Fruit fly (Drosophila melanogaster) whole organism, embryonic: Measurements from ENCODE around the gene CG31268.

Experiments
- Atf6 ChIP-seq: fragments of 200-800 bp; sonication (Bioruptor generic); IDR thresholded peaks from 2 replicates; pipeline ENCODE4 v1.3.6; 2022; ENCODE audit warnings: missing biosample characterization, missing genetic modification characterization
- CG10147 ChIP-seq: fragments of 200-800 bp; sonication (Bioruptor generic); optimal IDR thresholded peaks from 2 replicates; lab custom pipeline; 2019; ENCODE audit warnings: missing biosample characterization, mild to moderate bottlenecking, missing genetic modification characterization, moderate library complexity
- CG10543 ChIP-seq: fragments of 200-800 bp; sonication (Bioruptor generic); optimal IDR thresholded peaks from 3 replicates; lab custom pipeline; 2017; ENCODE audit warnings: missing biosample characterization, mild to moderate bottlenecking, missing genetic modification characterization, moderate library complexity
- CG11093 ChIP-seq: fragments of 200-800 bp; sonication (Bioruptor generic); IDR thresholded peaks from 3 replicates; pipeline ENCODE4 v1.3.6; 2022; ENCODE audit warnings: missing biosample characterization, missing genetic modification characterization
- CG11247 ChIP-seq: fragments of 200-800 bp; sonication (Bioruptor generic); IDR thresholded peaks from 2 replicates; pipeline ENCODE4 v1.3.6; 2022; ENCODE audit warnings: missing biosample characterization, missing genetic modification characterization
- CG1233 ChIP-seq: fragments of 200-800 bp; sonication (Bioruptor generic); optimal IDR thresholded peaks from 4 replicates; lab custom pipeline; 2018; ENCODE audit warnings: missing biosample characterization, mild to moderate bottlenecking, missing genetic modification characterization
- CG13123 ChIP-seq: fragments of 200-800 bp; sonication (Bioruptor generic); optimal IDR thresholded peaks from 2 replicates; lab custom pipeline; 2016; ENCODE audit warnings: missing biosample characterization, missing genetic modification characterization
- CG13296 ChIP-seq: fragments of 200-800 bp; sonication (Bioruptor generic); optimal IDR thresholded peaks from 3 replicates; lab custom pipeline; 2018; ENCODE audit warnings: missing biosample characterization, mild to moderate bottlenecking, missing genetic modification characterization
- CG13624 ChIP-seq: fragments of 200-800 bp; sonication (Bioruptor generic); optimal IDR thresholded peaks from 2 replicates; lab custom pipeline; 2016; ENCODE audit warnings: missing biosample characterization, missing genetic modification characterization
- CG14014 ChIP-seq: fragments of 200-800 bp; sonication (Bioruptor generic); IDR thresholded peaks from 2 replicates; pipeline ENCODE4 v1.3.6; 2022; ENCODE audit warnings: missing biosample characterization, missing genetic modification characterization
- CG16813 ChIP-seq: fragments of 200-800 bp; sonication (Bioruptor generic); IDR thresholded peaks from 3 replicates; pipeline ENCODE4 v1.3.6; 2022; ENCODE audit warnings: missing biosample characterization, missing genetic modification characterization; ENCODE audit not compliant: partially characterized antibody
- CG2202 ChIP-seq: fragments of 200-800 bp; sonication (Bioruptor generic); optimal IDR thresholded peaks from 2 replicates; lab custom pipeline; 2018; ENCODE audit warnings: missing biosample characterization, mild to moderate bottlenecking, missing genetic modification characterization
- CG2678 ChIP-seq: fragments of 200-800 bp; sonication (Bioruptor generic); optimal IDR thresholded peaks from 3 replicates; lab custom pipeline; 2019; ENCODE audit warnings: missing biosample characterization, mild to moderate bottlenecking, missing genetic modification characterization, moderate library complexity
- CG3726 ChIP-seq: fragments of 200-800 bp; sonication (Bioruptor generic); IDR thresholded peaks from 3 replicates; pipeline ENCODE4, ENCODE4 v1.3.6; 2022; ENCODE audit warnings: missing biosample characterization, missing genetic modification characterization
- CG3995 ChIP-seq: fragments of 200-800 bp; sonication (Bioruptor generic); optimal IDR thresholded peaks from 3 replicates; lab custom pipeline; 2016; ENCODE audit warnings: missing biosample characterization, missing genetic modification characterization
- CG6854 ChIP-seq: fragments of 200-800 bp; sonication (Bioruptor generic); optimal IDR thresholded peaks from 3 replicates; lab custom pipeline; 2017; ENCODE audit warnings: missing biosample characterization, mild to moderate bottlenecking, missing genetic modification characterization
- CG9932 ChIP-seq: fragments of 200-800 bp; sonication (Bioruptor generic); IDR thresholded peaks from 2 replicates; pipeline ENCODE4 v1.3.6; 2022; ENCODE audit warnings: missing biosample characterization, missing genetic modification characterization
- CTCF ChIP-seq: fragments of 200-800 bp; sonication (Bioruptor generic); optimal IDR thresholded peaks from 2 replicates; lab custom pipeline; 2017; ENCODE audit warnings: missing biosample characterization, mild to moderate bottlenecking, missing genetic modification characterization, moderate library complexity
- Dbx ChIP-seq: fragments of 200-800 bp; sonication (Bioruptor generic); IDR thresholded peaks from 3 replicates; pipeline ENCODE4 v1.3.6; 2022; ENCODE audit warnings: missing biosample characterization, missing genetic modification characterization
- Doc3 ChIP-seq: fragments of 200-800 bp; sonication (Bioruptor generic); IDR thresholded peaks from 3 replicates; pipeline ENCODE4 v1.3.6; 2022; ENCODE audit warnings: missing biosample characterization, missing genetic modification characterization; ENCODE audit not compliant: partially characterized antibody
- Dp ChIP-seq: fragments of 200-800 bp; sonication (Bioruptor generic); optimal IDR thresholded peaks from 2 replicates; lab custom pipeline; 2018; ENCODE audit warnings: missing biosample characterization, mild to moderate bottlenecking, missing genetic modification characterization, moderate library complexity
- E2f1 ChIP-seq: fragments of 200-800 bp; sonication (Bioruptor generic); IDR thresholded peaks from 2 replicates; pipeline ENCODE4 v1.3.6; 2022; ENCODE audit warnings: missing biosample characterization, missing genetic modification characterization
- Hmr ChIP-seq: fragments of 200-800 bp; sonication (Bioruptor generic); optimal IDR thresholded peaks from 3 replicates; lab custom pipeline; 2017; ENCODE audit warnings: mild to moderate bottlenecking, missing biosample characterization, missing genetic modification reagents, missing genetic modification characterization
- Lim3 ChIP-seq: fragments of 200-800 bp; sonication (Bioruptor generic); IDR thresholded peaks from 2 replicates; pipeline ENCODE4 v1.3.6; 2022; ENCODE audit warnings: missing biosample characterization, missing genetic modification characterization
- Lpt ChIP-seq: fragments of >200 bp; optimal IDR thresholded peaks from 2 replicates; lab custom pipeline; 2018; ENCODE audit warnings: missing biosample characterization, missing genetic modification characterization
- MTF-1 ChIP-seq: fragments of 200-800 bp; sonication (Bioruptor generic); optimal IDR thresholded peaks from 2 replicates; lab custom pipeline; 2018; ENCODE audit warnings: missing biosample characterization, mild to moderate bottlenecking, missing genetic modification characterization, borderline replicate concordance
- Max ChIP-seq: fragments of 200-800 bp; sonication (Bioruptor generic); optimal IDR thresholded peaks from 2 replicates; lab custom pipeline; 2016; ENCODE audit warnings: missing biosample characterization, mild to moderate bottlenecking, missing genetic modification characterization
- Oaz ChIP-seq: fragments of 200-800 bp; sonication (Bioruptor generic); IDR thresholded peaks from 2 replicates; pipeline ENCODE4 v1.3.6; 2022; ENCODE audit warnings: missing biosample characterization, missing genetic modification characterization
- Opbp ChIP-seq: fragments of 200-800 bp; sonication (Bioruptor generic); IDR thresholded peaks from 3 replicates; pipeline ENCODE4 v1.3.6; 2022; ENCODE audit warnings: missing biosample characterization, missing genetic modification characterization; ENCODE audit not compliant: partially characterized antibody
- Taf1 ChIP-seq: fragments of 200-800 bp; sonication (Bioruptor generic); IDR thresholded peaks from 2 replicates; pipeline ENCODE4 v1.3.6; 2022; ENCODE audit warnings: missing biosample characterization, missing genetic modification characterization
- Xrp1 ChIP-seq: fragments of 200-800 bp; sonication (Bioruptor generic); IDR thresholded peaks from 2 replicates; pipeline ENCODE4 v1.3.6; 2022; ENCODE audit warnings: missing biosample characterization, missing genetic modification characterization
- bab2 ChIP-seq: fragments of 200-800 bp; sonication (Bioruptor generic); optimal IDR thresholded peaks from 2 replicates; lab custom pipeline; 2016; ENCODE audit warnings: missing biosample characterization, missing genetic modification characterization
- bcd ChIP-seq: fragments of 200-800 bp; sonication (Bioruptor generic); optimal IDR thresholded peaks from 2 replicates; lab custom pipeline; 2017; ENCODE audit warnings: missing biosample characterization, mild to moderate bottlenecking, missing genetic modification characterization
- caup ChIP-seq: fragments of 200-800 bp; sonication (Bioruptor generic); optimal IDR thresholded peaks from 3 replicates; lab custom pipeline; 2017; ENCODE audit warnings: missing biosample characterization, mild to moderate bottlenecking, missing genetic modification characterization, moderate library complexity; ENCODE audit not compliant: severe bottlenecking
- chn ChIP-seq: fragments of 200-800 bp; sonication (Bioruptor generic); optimal IDR thresholded peaks from 2 replicates; lab custom pipeline; 2016; ENCODE audit warnings: missing biosample characterization, missing genetic modification characterization
- crp ChIP-seq, 2 experiments: fragments of 200-800 bp; sonication (Bioruptor generic); optimal IDR thresholded peaks; 2 replicates in 1 of 2; 3 replicates in 1 of 2; lab custom pipeline; 2017; ENCODE audit warnings: missing biosample characterization in 2 of 2, missing genetic modification characterization in 2 of 2, mild to moderate bottlenecking in 1 of 2, moderate library complexity in 1 of 2
- dm ChIP-seq: fragments of 200-800 bp; sonication (Bioruptor generic); optimal IDR thresholded peaks from 3 replicates; lab custom pipeline; 2016; ENCODE audit warnings: missing biosample characterization, missing genetic modification characterization
- dmrt99B ChIP-seq: fragments of 200-800 bp; sonication (Bioruptor generic); optimal IDR thresholded peaks from 2 replicates; lab custom pipeline; 2018; ENCODE audit warnings: missing biosample characterization, mild to moderate bottlenecking, missing genetic modification characterization, moderate library complexity
- dpn ChIP-seq, 2 experiments: fragments of 200-800 bp; sonication (Bioruptor generic); optimal IDR thresholded peaks; 3 replicates each; lab custom pipeline; 2016; ENCODE audit warnings: missing biosample characterization in 2 of 2, missing genetic modification characterization in 2 of 2
- eve ChIP-seq, 2 experiments: fragments of >200 bp; optimal IDR thresholded peaks; 2 replicates each; lab custom pipeline; 2017; ENCODE audit warnings: missing biosample characterization in 2 of 2, missing genetic modification characterization in 2 of 2
- fd64A ChIP-seq: fragments of 200-800 bp; sonication (Bioruptor generic); optimal IDR thresholded peaks from 3 replicates; lab custom pipeline; 2018; ENCODE audit warnings: missing biosample characterization, mild to moderate bottlenecking, missing genetic modification characterization
- h ChIP-seq: fragments of >200 bp; optimal IDR thresholded peaks from 2 replicates; lab custom pipeline; 2017
- kni ChIP-seq: fragments of 200-800 bp; sonication (Bioruptor generic); optimal IDR thresholded peaks from 3 replicates; lab custom pipeline; 2017; ENCODE audit warnings: mild to moderate bottlenecking, missing biosample characterization, missing genetic modification reagents, missing genetic modification characterization
- nerfin-2 ChIP-seq: fragments of 200-800 bp; sonication (Bioruptor generic); IDR thresholded peaks from 2 replicates; pipeline ENCODE4 v1.3.6; 2022; ENCODE audit warnings: missing biosample characterization, missing genetic modification characterization; ENCODE audit not compliant: partially characterized antibody
- pzg ChIP-seq: fragments of 200-800 bp; sonication (Bioruptor generic); optimal IDR thresholded peaks from 3 replicates; lab custom pipeline; 2018; ENCODE audit warnings: missing biosample characterization, mild to moderate bottlenecking, missing genetic modification characterization, moderate library complexity
- rib ChIP-seq: fragments of 200-800 bp; sonication (Bioruptor generic); IDR thresholded peaks from 2 replicates; pipeline ENCODE4 v1.3.6; 2022; ENCODE audit warnings: missing biosample characterization, missing genetic modification characterization
- scrt ChIP-seq: fragments of 200-800 bp; sonication (Bioruptor generic); optimal IDR thresholded peaks from 2 replicates; lab custom pipeline; 2018; ENCODE audit warnings: missing biosample characterization, mild to moderate bottlenecking, missing genetic modification characterization, moderate library complexity
- sob ChIP-seq: fragments of 200-800 bp; sonication (Bioruptor generic); IDR thresholded peaks from 2 replicates; pipeline ENCODE4 v1.3.6; 2022; ENCODE audit warnings: missing biosample characterization, missing genetic modification characterization
- zf30C ChIP-seq: fragments of 200-800 bp; sonication (Bioruptor generic); optimal IDR thresholded peaks from 3 replicates; lab custom pipeline; 2018; ENCODE audit warnings: missing biosample characterization, mild to moderate bottlenecking, missing genetic modification characterization

CG31268 gene

DNA sequence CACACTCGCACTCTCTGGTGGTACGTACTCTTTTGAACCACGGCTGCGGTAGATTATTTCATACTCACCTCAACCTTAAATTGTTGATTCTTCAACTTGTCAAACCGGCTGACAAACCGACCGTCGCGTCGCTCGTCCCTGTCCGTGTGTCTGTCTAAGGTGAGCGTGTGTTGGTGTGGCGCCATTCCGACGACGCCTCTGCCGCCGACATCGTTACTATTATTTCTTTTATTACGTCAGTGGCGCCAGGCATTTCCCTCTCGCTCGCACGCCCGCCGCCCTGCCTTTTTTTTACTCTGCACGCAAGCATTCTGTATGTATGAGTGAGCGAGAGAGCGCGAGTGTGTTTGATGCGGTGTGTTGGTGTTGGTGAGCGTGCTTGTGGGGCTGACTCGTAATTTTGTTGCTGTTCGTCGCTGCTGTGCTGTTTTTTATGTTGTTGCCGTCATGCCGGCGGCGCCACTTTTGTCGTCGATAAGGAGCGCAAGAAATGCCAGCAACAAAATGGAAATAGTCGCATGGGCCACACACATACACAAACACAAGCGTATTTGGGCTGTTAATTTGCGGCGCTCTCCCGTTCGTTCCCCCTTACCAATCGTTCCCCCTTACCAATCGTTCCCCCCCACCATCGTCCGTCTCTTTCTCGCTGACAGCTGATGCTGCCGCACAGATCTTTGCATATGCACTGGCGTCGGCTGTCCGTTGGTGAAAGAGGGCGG is 24.7 kb downstream of the CG31268 start (continued):
- peak; percentile 76; the same call in 1 of the 2 replicates for TF ChIP-seq rib (GFP tag; lab: Robert Waterston, UW)
- TF ChIP-seq h (lab: Kevin White, UChicago) = no peak
- peak; percentile 38 for TF ChIP-seq CG13296 (GFP tag; lab: Kevin White, UChicago)
- no peak for TF ChIP-seq Taf1
- TF ChIP-seq CG10147 = peak; percentile 29
- peak; percentile 56 for TF ChIP-seq caup (GFP tag; lab: Kevin White, UChicago)
- no peak for TF ChIP-seq bab2 (GFP tag; lab: Kevin White, UChicago)
- TF ChIP-seq Dbx = peak; percentile 64; the same call in 2 of the 3 replicates
- no peak for TF ChIP-seq CG13624 (GFP tag; lab: Kevin White, UChicago)
- TF ChIP-seq sob (GFP tag; lab: Robert Waterston, UW) = peak; percentile 16; the same call in 1 of the 2 replicates
- no peak; the same call in 1 of the 2 replicates for TF ChIP-seq CG14014 (GFP tag; lab: Robert Waterston, UW)
- peak; percentile 25; the same call in 1 of the 2 replicates for TF ChIP-seq nerfin-2
- peak; percentile 47 for TF ChIP-seq dm
- TF ChIP-seq E2f1 (GFP tag; lab: Robert Waterston, UW) = peak; percentile 15; the same call in 1 of the 2 replicates
- TF ChIP-seq CG16813 = no peak
- no peak for TF ChIP-seq CG13123 (GFP tag; lab: Kevin White, UChicago)
- TF ChIP-seq dpn (GFP tag; optimal IDR thresholded peaks at IDR 0.05; lab: Kevin White, UChicago) = no peak
- peak; percentile 42 for TF ChIP-seq Hmr (GFP tag; lab: Kevin White, UChicago)
- no peak for TF ChIP-seq Oaz (GFP tag; lab: Robert Waterston, UW)
- peak; percentile 9 for TF ChIP-seq CG2678 (tag; lab: Kevin White, UChicago)
- 0 out of 2 replicates have a peak, but pooled peaks have one; percentile 29 for TF ChIP-seq CG11247 (GFP tag; lab: Robert Waterston, UW)
- TF ChIP-seq CG6854 (GFP tag; lab: Kevin White, UChicago) = no peak
- no peak for TF ChIP-seq CG3726
- no peak for TF ChIP-seq fd64A (GFP tag; lab: Kevin White, UChicago)
- TF ChIP-seq CG3995 (GFP tag; lab: Kevin White, UChicago) = no peak
- no peak for TF ChIP-seq CG2202 (tag; lab: Kevin White, UChicago)
- TF ChIP-seq crp (GFP tag; optimal IDR thresholded peaks at IDR 0.05; lab: Kevin White, UChicago) = peak in 1 of 2 experiments; percentile 67
- TF ChIP-seq dmrt99B (tag; lab: Kevin White, UChicago) = peak; percentile 15
- TF ChIP-seq pzg (GFP tag; lab: Kevin White, UChicago) = no peak
- peak; percentile 50 for TF ChIP-seq Atf6 (GFP tag; lab: Robert Waterston, UW)
- TF ChIP-seq Max (GFP tag; lab: Kevin White, UChicago) = no peak
- peak; percentile 8 for TF ChIP-seq Dp (GFP tag; lab: Kevin White, UChicago)
- TF ChIP-seq CTCF (GFP tag; lab: Kevin White, UChicago) = peak; percentile 75
- TF ChIP-seq scrt (GFP tag; lab: Kevin White, UChicago) = peak; percentile 77
- no peak for TF ChIP-seq bcd (GFP tag; lab: Kevin White, UChicago)
- TF ChIP-seq CG10543 = peak; percentile 98
- peak; percentile 33 for TF ChIP-seq zf30C
- peak; percentile 58 for TF ChIP-seq chn (GFP tag; lab: Kevin White, UChicago)
- no peak for TF ChIP-seq CG11093
- TF ChIP-seq Lim3 (GFP tag; lab: Robert Waterston, UW) = no peak
- TF ChIP-seq Lpt (GFP tag; lab: Kevin White, UChicago) = peak; percentile 85
- peak; percentile 47; the same call in 2 of the 3 replicates for TF ChIP-seq Opbp
- TF ChIP-seq CG1233 (GFP tag; lab: Kevin White, UChicago) = peak; percentile 16
- peak; percentile 45; the same call in 1 of the 2 replicates for TF ChIP-seq CG9932
- TF ChIP-seq eve (GFP tag; optimal IDR thresholded peaks at IDR 0.05; lab: Kevin White, UChicago) = no peak
- TF ChIP-seq Doc3 (GFP tag; lab: Robert Waterston, UW) = 0 out of 3 replicates have a peak, but pooled peaks have one; percentile 26
- peak; percentile 99 for TF ChIP-seq kni (GFP tag; lab: Kevin White, UChicago)
- TF ChIP-seq Xrp1 = no peak
- no peak for TF ChIP-seq MTF-1 (GFP tag; lab: Kevin White, UChicago)
